Worm (Caenorhabditis elegans) whole organism, young adult: Measurements from ENCODE around the gene set-14.

Experiments used
- D2030.7 ChIP-seq: fragments of 200-800 bp; sonication (Bioruptor generic); IDR thresholded peaks from 2 replicates; pipeline ENCODE4 v1.3.6; 2022; ENCODE audit warnings: missing genetic modification reagents, missing genetic modification characterization, missing compliant biosample characterization
- F22D6.2 ChIP-seq: sonication (generic microtip); optimal IDR thresholded peaks from 2 replicates; lab custom pipeline; 2016; ENCODE audit warnings: mild to moderate bottlenecking, missing genetic modification characterization, missing compliant biosample characterization
- F39B2.1 ChIP-seq: fragments of 200-800 bp; sonication (Bioruptor generic); IDR thresholded peaks from 2 replicates; pipeline ENCODE4 v1.3.6; 2022; ENCODE audit warnings: missing genetic modification reagents, missing genetic modification characterization, missing compliant biosample characterization
- F57A8.1 ChIP-seq: fragments of 200-800 bp; sonication (Bioruptor generic); optimal IDR thresholded peaks from 2 replicates; lab custom pipeline; 2018; ENCODE audit warnings: mild to moderate bottlenecking, missing genetic modification characterization, moderate library complexity, missing compliant biosample characterization
- Y56A3A.18 ChIP-seq: fragments of 200-800 bp; sonication (Bioruptor generic); IDR thresholded peaks from 2 replicates; pipeline ENCODE4 v1.3.6; 2022; ENCODE audit warnings: missing genetic modification reagents, missing genetic modification characterization, missing compliant biosample characterization
- Y67H2A.10 ChIP-seq: fragments of 200-800 bp; sonication (Bioruptor generic); conservative IDR thresholded peaks from 2 replicates; pipeline ENCODE4 v1.3.6; 2022; ENCODE audit warnings: missing genetic modification reagents, missing genetic modification characterization, missing compliant biosample characterization
- Y95B8A.8 ChIP-seq: fragments of 200-800 bp; sonication (Bioruptor generic); IDR thresholded peaks from 2 replicates; pipeline ENCODE4 v1.3.6; 2022; ENCODE audit warnings: missing genetic modification reagents, missing genetic modification characterization, missing compliant biosample characterization
- aptf-2 ChIP-seq: fragments of 200-800 bp; sonication (Bioruptor generic); conservative IDR thresholded peaks from 2 replicates; pipeline ENCODE4 v1.3.6; 2022; ENCODE audit warnings: missing genetic modification reagents, missing genetic modification characterization, missing compliant biosample characterization
- efl-1 ChIP-seq: fragments of 150-350 bp; optimal IDR thresholded peaks from 2 replicates; lab custom pipeline; 2014; ENCODE audit warnings: missing biosample characterization, missing genetic modification reagents, missing genetic modification characterization
- egl-44 ChIP-seq: fragments of 200-800 bp; sonication (Bioruptor generic); IDR thresholded peaks from 2 replicates; pipeline ENCODE4 v1.3.6; 2022; ENCODE audit warnings: missing genetic modification reagents, missing genetic modification characterization, missing compliant biosample characterization
- hmg-1.2 ChIP-seq: fragments of 200-800 bp; sonication (Bioruptor generic); IDR thresholded peaks from 2 replicates; pipeline ENCODE4 v1.3.6; 2022; ENCODE audit warnings: missing genetic modification reagents, missing genetic modification characterization, missing compliant biosample characterization
- let-526 ChIP-seq: fragments of 200-800 bp; sonication (Bioruptor generic); IDR thresholded peaks from 2 replicates; pipeline ENCODE4 v1.3.6; 2022; ENCODE audit warnings: missing genetic modification reagents, missing genetic modification characterization, missing compliant biosample characterization
- let-607 ChIP-seq, 2 experiments: fragments of 200-800 bp in 1 of 2; sonication (Bioruptor generic) in 1 of 2; sonication (generic microtip) in 1 of 2; optimal IDR thresholded peaks; 2 replicates each; lab custom pipeline; 2016 to 2018; ENCODE audit warnings: mild to moderate bottlenecking in 2 of 2, missing compliant biosample characterization in 2 of 2, missing genetic modification characterization in 2 of 2, moderate library complexity in 2 of 2, missing genotype in 1 of 2
- lin-35 ChIP-seq, 3 experiments: fragments of 150-350 bp in 2 of 3; sonication (generic microtip) in 1 of 3; optimal IDR thresholded peaks; 2 replicates each; lab custom pipeline; 2014 to 2018; ENCODE audit warnings: missing biosample characterization in 3 of 3, missing genetic modification characterization in 3 of 3, missing genetic modification reagents in 3 of 3
- lin-54 ChIP-seq: fragments of 200-800 bp; sonication (Bioruptor generic); optimal IDR thresholded peaks from 2 replicates; lab custom pipeline; 2018; ENCODE audit warnings: mild to moderate bottlenecking, missing genetic modification characterization, missing compliant biosample characterization
- lsl-1 ChIP-seq: fragments of 200-800 bp; sonication (Bioruptor generic); optimal IDR thresholded peaks from 2 replicates; lab custom pipeline; 2018; ENCODE audit warnings: mild to moderate bottlenecking, missing genetic modification characterization, moderate library complexity, missing compliant biosample characterization
- madf-8 ChIP-seq: fragments of 200-800 bp; sonication (Bioruptor generic); conservative IDR thresholded peaks from 2 replicates; pipeline ENCODE4 v1.3.6; 2022; ENCODE audit warnings: missing genetic modification reagents, missing genetic modification characterization, missing compliant biosample characterization
- mcd-1 ChIP-seq: fragments of 200-800 bp; sonication (Bioruptor generic); IDR thresholded peaks from 2 replicates; pipeline ENCODE4 v1.3.6; 2022; ENCODE audit warnings: missing genetic modification reagents, missing genetic modification characterization, missing compliant biosample characterization
- mel-28 ChIP-seq: sonication (generic microtip); optimal IDR thresholded peaks from 2 replicates; lab custom pipeline; 2016; ENCODE audit warnings: borderline replicate concordance, mild to moderate bottlenecking, missing genetic modification characterization, missing compliant biosample characterization
- mes-4 ChIP-seq: sonication (generic microtip); optimal IDR thresholded peaks from 2 replicates; lab custom pipeline; 2016; ENCODE audit warnings: missing genotype, missing genetic modification characterization, missing compliant biosample characterization
- nfya-1 ChIP-seq: sonication (generic microtip); optimal IDR thresholded peaks from 2 replicates; lab custom pipeline; 2017; ENCODE audit warnings: antibody characterized with exemption, missing compliant biosample characterization, missing genetic modification characterization, borderline replicate concordance; ENCODE audit not compliant: insufficient read depth
- nfyb-1 ChIP-seq: fragments of 200-800 bp; sonication (Bioruptor generic); IDR thresholded peaks from 2 replicates; pipeline ENCODE4 v1.3.6; 2022; ENCODE audit warnings: missing genetic modification reagents, missing genetic modification characterization, missing compliant biosample characterization
- snpc-3.4 ChIP-seq: sonication (generic microtip); optimal IDR thresholded peaks from 2 replicates; lab custom pipeline; 2017; ENCODE audit warnings: missing genetic modification characterization, mild to moderate bottlenecking, missing compliant biosample characterization, antibody characterized with exemption, moderate library complexity, missing genotype, missing genetic modification reagents
- sptf-2 ChIP-seq: fragments of 200-800 bp; sonication (Bioruptor generic); optimal IDR thresholded peaks from 2 replicates; lab custom pipeline; 2018; ENCODE audit warnings: mild to moderate bottlenecking, missing genetic modification characterization, missing compliant biosample characterization
- tbp1 ChIP-seq: fragments of 200-800 bp; sonication (Bioruptor generic); optimal IDR thresholded peaks from 2 replicates; lab custom pipeline; 2018; ENCODE audit warnings: mild to moderate bottlenecking, missing genetic modification characterization, missing compliant biosample characterization
- xnd-1 ChIP-seq: sonication (generic microtip); optimal IDR thresholded peaks from 2 replicates; lab custom pipeline; 2016; ENCODE audit warnings: missing genotype, missing genetic modification reagents, missing genetic modification characterization, missing compliant biosample characterization
- zim-3 ChIP-seq: sonication (generic microtip); optimal IDR thresholded peaks from 2 replicates; lab custom pipeline; 2017; ENCODE audit warnings: mild to moderate bottlenecking, missing genetic modification characterization, moderate library complexity, missing compliant biosample characterization
- ztf-3 ChIP-seq: fragments of 200-800 bp; sonication (Bioruptor generic); optimal IDR thresholded peaks from 2 replicates; lab custom pipeline; 2018; ENCODE audit warnings: mild to moderate bottlenecking, missing genetic modification characterization, missing compliant biosample characterization

Gene set-14

ce11 chrII:10819928-10820423 is 23.9 kb upstream of the set-14 start, which contains the start of gene R06F6.8:
Gene R06F6.8, minus strand, starts transcription at chrII:10819978.
- TF ChIP-seq hmg-1.2 (GFP tag; lab: Robert Waterston, UW) (peak; percentile 89), lin-54 (GFP tag; lab: Kevin White, UChicago) (peak; percentile 21), lsl-1 (peak; percentile 63), sptf-2 (GFP tag; lab: Kevin White, UChicago) (no peak), egl-44 (GFP tag; lab: Robert Waterston, UW) (no peak), D2030.7 (GFP tag; lab: Robert Waterston, UW) (peak; percentile 50), snpc-3.4 (tag; lab: Kevin White, UChicago) (peak; percentile 2), mcd-1 (GFP tag; lab: Robert Waterston, UW) (peak; percentile 74)
- TF ChIP-seq, all 124 proteins: peak for 6

DNA sequence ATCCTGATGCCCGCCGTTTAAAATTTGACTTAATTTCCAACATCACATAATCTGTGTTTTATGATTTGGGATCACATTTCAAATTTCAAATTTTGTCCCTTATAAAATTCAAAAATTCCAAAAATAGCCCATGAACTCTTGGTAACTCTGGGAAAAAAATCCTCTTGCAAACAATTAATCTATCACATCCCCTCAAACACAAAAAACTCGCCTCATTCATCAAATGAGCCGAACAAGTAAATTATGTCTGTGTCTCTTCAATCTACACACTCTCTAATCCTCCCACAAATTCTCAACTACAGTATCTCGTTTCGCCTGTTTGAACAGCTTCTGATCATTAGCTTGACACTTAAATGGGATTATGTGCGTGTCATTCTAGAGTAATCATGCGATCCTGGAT is 14.6 kb upstream of the set-14 start, which contains the start of gene msrp-7:
Gene msrp-7 (plus strand): TSS at position 301 of the 400 bp plus-strand sequence.
- TF ChIP-seq egl-44 (GFP tag; lab: Robert Waterston, UW) (no peak), hmg-1.2 (GFP tag; lab: Robert Waterston, UW) (peak; percentile 50)

ce11 chrII:10808708-10809343 is 12.7 kb upstream of the set-14 start, which contains the start of gene R06F6.14:
Gene R06F6.14, plus strand, starts transcription at chrII:10809293.
- TF ChIP-seq lin-35 (GFP tag; optimal IDR thresholded peaks at IDR 0.05; lab: Kevin White, UChicago) (no peak), let-526 (GFP tag; lab: Robert Waterston, UW) (no peak), tbp1 (GFP tag; lab: Kevin White, UChicago) (no peak)

ce11 chrII:10805437-10805836 is 9.3 kb upstream of the set-14 start, which contains the start of gene ceh-62:
Gene ceh-62, plus strand, starts transcription at chrII:10805737.
- TF ChIP-seq Y95B8A.8 (no peak), zim-3 (no peak), F39B2.1 (GFP tag; lab: Robert Waterston, UW) (no peak), F57A8.1 (GFP tag; lab: Kevin White, UChicago) (no peak), nfya-1 (no peak), D2030.7 (GFP tag; lab: Robert Waterston, UW) (no peak), nfyb-1 (GFP tag; lab: Robert Waterston, UW) (no peak), Y56A3A.18 (no peak), Y67H2A.10 (no peak), mes-4 (tag; lab: Kevin White, UChicago) (no peak), mel-28 (tag; lab: Kevin White, UChicago) (no peak), efl-1 (GFP tag; lab: Kevin White, UChicago) (no peak), xnd-1 (no peak), aptf-2 (GFP tag; lab: Robert Waterston, UW) (no peak), ztf-3 (GFP tag; lab: Kevin White, UChicago) (no peak), F22D6.2 (tag; lab: Kevin White, UChicago) (no peak)

ce11 chrII:10804907-10805306 is 8.8 kb upstream of the set-14 start:
- TF ChIP-seq madf-8 (GFP tag; lab: Robert Waterston, UW): no peak
- no peak for TF ChIP-seq let-607 (tag; optimal IDR thresholded peaks at IDR 0.05; lab: Kevin White, UChicago)
- no peak for TF ChIP-seq ztf-3 (GFP tag; lab: Kevin White, UChicago)
